Worm (Caenorhabditis elegans): Measurements from ENCODE around the gene W07G4.7.

W07G4.7 gene

ce11 chrV:13043832-13044521, 9.5 kb upstream of the W07G4.7 start:
- TF ChIP-seq unc-62 (GFP tag; optimal IDR thresholded peaks at IDR 0.05): no peak
- TF ChIP-seq ceh-82 (tag; optimal IDR thresholded peaks at IDR 0.05): no peak
- TF ChIP-seq aly-2 (tag; optimal IDR thresholded peaks at IDR 0.05): no peak
- no peak for TF ChIP-seq efl-1 (optimal IDR thresholded peaks at IDR 0.05)
- peak in 1 of 2 experiments; percentile 62 for TF ChIP-seq efl-1 (GFP tag; optimal IDR thresholded peaks at IDR 0.05 in 1 of 2)
- no peak for TF ChIP-seq mab-9 (GFP tag; IDR thresholded peaks at IDR 0.05)
- peak; percentile 62 for TF ChIP-seq elt-2 (tag; optimal IDR thresholded peaks at IDR 0.05)
- no peak for TF ChIP-seq ceh-8 (GFP tag; optimal IDR thresholded peaks at IDR 0.05)
- TF ChIP-seq C16A3.4 (tag; optimal IDR thresholded peaks at IDR 0.05): no peak
- TF ChIP-seq mef-2 (tag; optimal IDR thresholded peaks at IDR 0.05): no peak
- peak; percentile 25 for TF ChIP-seq jun-1 (tag; optimal IDR thresholded peaks at IDR 0.05)
- TF ChIP-seq lin-35 (GFP tag; optimal IDR thresholded peaks at IDR 0.05): peak in 1 of 2 experiments; percentile 9

ce11 chrV:13043195-13043762, 8.8 kb upstream of the W07G4.7 start, which contains the start of gene lap-2:
Gene lap-2 (plus strand): TSS chrV:13043712.
- TF ChIP-seq nhr-19 (GFP tag; conservative IDR thresholded peaks at IDR 0.05) (0 out of 2 replicates have a peak, but pooled peaks have one; percentile 13), nhr-85 (tag) (peak; percentile 19), nhr-20 (tag; optimal IDR thresholded peaks at IDR 0.05) (peak; percentile 29), lin-13 (GFP tag; optimal IDR thresholded peaks at IDR 0.05) (no peak), dpl-1 (GFP tag; optimal IDR thresholded peaks at IDR 0.05) (peak in 1 of 3 experiments; percentile 3), jun-1 (tag; optimal IDR thresholded peaks at IDR 0.05) (peak; percentile 5), lin-35 (GFP tag; optimal IDR thresholded peaks at IDR 0.05) (peak in 1 of 2 experiments; percentile 39), aly-2 (tag; optimal IDR thresholded peaks at IDR 0.05) (no peak), lin-14 (GFP tag; optimal IDR thresholded peaks at IDR 0.05) (peak; percentile 41), elt-2 (tag; optimal IDR thresholded peaks at IDR 0.05) (peak; percentile 91), efl-1 (optimal IDR thresholded peaks at IDR 0.05) (no peak), efl-1 (GFP tag; optimal IDR thresholded peaks at IDR 0.05 in 1 of 2) (peak in 1 of 2 experiments; percentile 6), nhr-71 (tag; optimal IDR thresholded peaks at IDR 0.05) (peak; percentile 54), mab-9 (GFP tag; IDR thresholded peaks at IDR 0.05) (no peak), pqm-1 (tag; optimal IDR thresholded peaks at IDR 0.05) (peak; percentile 21)

DNA sequence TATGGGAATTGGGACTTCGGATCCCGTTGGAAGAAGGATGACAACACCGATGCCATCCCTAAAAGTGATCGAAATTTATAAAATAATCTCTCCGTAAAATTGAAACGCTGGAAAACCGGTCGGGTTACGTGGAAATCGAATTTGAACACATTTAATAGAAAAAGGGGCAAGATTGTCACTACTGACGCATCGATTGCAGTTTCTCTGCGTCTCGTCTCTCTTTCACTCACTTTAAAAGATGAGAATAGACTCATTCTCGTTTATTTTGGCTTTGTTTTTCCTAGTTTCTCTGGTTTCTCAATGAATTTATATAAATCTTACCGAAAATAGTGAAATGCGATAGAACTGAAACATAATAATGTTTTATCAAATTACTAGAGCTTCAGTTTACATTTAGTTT, 7.2 kb upstream of the W07G4.7 start, which contains the start of gene scyl-1:
Gene scyl-1 (minus strand): TSS at position 56 of the 400 bp plus-strand sequence.
- TF ChIP-seq C04F5.9 (tag; optimal IDR thresholded peaks at IDR 0.05) (peak; percentile 20), mab-9 (GFP tag; IDR thresholded peaks at IDR 0.05) (no peak), unc-130 (tag; optimal IDR thresholded peaks at IDR 0.05) (peak; percentile 67), zip-4 (GFP tag; optimal IDR thresholded peaks at IDR 0.05) (peak; percentile 3), nhr-19 (GFP tag; conservative IDR thresholded peaks at IDR 0.05) (peak; percentile 89), fos-1 (tag; optimal IDR thresholded peaks at IDR 0.05) (peak; percentile 45), sox-4 (tag; optimal IDR thresholded peaks at IDR 0.05) (no peak), ceh-8 (GFP tag; optimal IDR thresholded peaks at IDR 0.05) (no peak), lsy-2 (tag; optimal IDR thresholded peaks at IDR 0.05) (peak; percentile 85 to 90), C34B4.2 (tag; optimal IDR thresholded peaks at IDR 0.05) (no peak), vab-15 (tag; optimal IDR thresholded peaks at IDR 0.05) (no peak), egl-13 (tag; optimal IDR thresholded peaks at IDR 0.05) (peak; percentile 35), lin-15B (tag; optimal IDR thresholded peaks at IDR 0.05) (no peak), swsn-7 (tag; optimal IDR thresholded peaks at IDR 0.05) (peak; percentile 86), nhr-47 (tag; optimal IDR thresholded peaks at IDR 0.05) (peak; percentile 84), tlp-1 (tag; optimal IDR thresholded peaks at IDR 0.05) (no peak), efl-1 (optimal IDR thresholded peaks at IDR 0.05) (peak; percentile 84), efl-1 (GFP tag; optimal IDR thresholded peaks at IDR 0.05 in 1 of 2) (peak; percentile 76 to 97), alr-1 (tag; optimal IDR thresholded peaks at IDR 0.05; ENCODE audit: borderline replicate concordance) (no peak), nhr-76 (tag; optimal IDR thresholded peaks at IDR 0.05) (no peak), zag-1 (tag; optimal IDR thresholded peaks at IDR 0.05) (no peak), nhr-237 (tag; optimal IDR thresholded peaks at IDR 0.05) (peak; percentile 27), hpl-2 (GFP tag; optimal IDR thresholded peaks at IDR 0.05) (no peak), F16B12.6 (tag; optimal IDR thresholded peaks at IDR 0.05) (peak; percentile 27), lin-13 (GFP tag; optimal IDR thresholded peaks at IDR 0.05) (peak; percentile 71), aha-1 (tag; optimal IDR thresholded peaks at IDR 0.05) (no peak), hlh-17 (GFP tag; optimal IDR thresholded peaks at IDR 0.05; ENCODE audit: borderline replicate concordance) (no peak), mep-1 (tag; optimal IDR thresholded peaks at IDR 0.05) (peak; percentile 76), snu-23 (GFP tag; optimal IDR thresholded peaks at IDR 0.05) (peak; percentile 90), nhr-77 (tag; optimal IDR thresholded peaks at IDR 0.05) (peak; percentile 64), fkh-10 (GFP tag; optimal IDR thresholded peaks at IDR 0.05) (peak; percentile 3), unc-30 (tag; optimal IDR thresholded peaks at IDR 0.05) (no peak)
